Worm (Caenorhabditis elegans) whole organism, midembryonic: ENCODE data around the gene nos-3.

Experiments used
- T22C8.4 ChIP-seq: fragments of 200-800 bp; sonication (Bioruptor generic); IDR thresholded peaks from 2 replicates; pipeline ENCODE4 v1.3.6; 2022; ENCODE audit warnings: missing genetic modification characterization, missing compliant biosample characterization
- cog-1 ChIP-seq: sonication (generic microtip); optimal IDR thresholded peaks from 2 replicates; lab custom pipeline; 2016; ENCODE audit warnings: missing genetic modification characterization, missing compliant biosample characterization
- flt-1 ChIP-seq: fragments of 200-800 bp; sonication (Bioruptor generic); IDR thresholded peaks from 2 replicates; pipeline ENCODE4 v1.3.6; 2022; ENCODE audit warnings: missing genetic modification characterization, missing compliant biosample characterization
- klf-2 ChIP-seq: fragments of 200-800 bp; sonication (Bioruptor generic); conservative IDR thresholded peaks from 2 replicates; pipeline ENCODE4 v1.3.6; 2022; ENCODE audit warnings: missing genetic modification reagents, missing genetic modification characterization, missing compliant biosample characterization
- med-1 ChIP-seq: sonication (generic microtip); optimal IDR thresholded peaks from 2 replicates; lab custom pipeline; 2017; ENCODE audit warnings: missing genetic modification characterization, mild to moderate bottlenecking, missing compliant biosample characterization, antibody characterized with exemption, missing genetic modification reagents; ENCODE audit not compliant: insufficient read depth
- tab-1 ChIP-seq: fragments of 200-800 bp; sonication (Bioruptor generic); IDR thresholded peaks from 2 replicates; pipeline ENCODE4 v1.3.6; 2022; ENCODE audit warnings: missing genetic modification characterization, missing compliant biosample characterization
- ztf-23 ChIP-seq: fragments of 200-800 bp; sonication (Bioruptor generic); IDR thresholded peaks from 2 replicates; pipeline ENCODE4 v1.3.6; 2022; ENCODE audit warnings: missing genetic modification reagents, missing genetic modification characterization, missing compliant biosample characterization
- ztf-29 ChIP-seq: fragments of 200-800 bp; sonication (Bioruptor generic); IDR thresholded peaks from 2 replicates; pipeline ENCODE4 v1.3.6; 2022; ENCODE audit warnings: missing genetic modification reagents, missing genetic modification characterization, missing compliant biosample characterization

- no peak for TF ChIP-seq klf-2 (GFP tag; lab: Robert Waterston, UW)
- TF ChIP-seq cog-1 (tag; lab: Kevin White, UChicago) = no peak
- TF ChIP-seq ztf-23 (GFP tag; lab: Robert Waterston, UW) = no peak
- no peak for TF ChIP-seq tab-1 (GFP tag; lab: Robert Waterston, UW)
- no peak for TF ChIP-seq T22C8.4 (GFP tag; lab: Robert Waterston, UW)
- no peak for TF ChIP-seq med-1 (GFP tag; lab: Kevin White, UChicago)
- TF ChIP-seq flt-1 (GFP tag; lab: Robert Waterston, UW) = no peak
- no peak for TF ChIP-seq ztf-29 (GFP tag; lab: Robert Waterston, UW)
Measured at ce11 chrII:9741400-9741799, 4.7 kb upstream of the nos-3 start.
